Worm (Caenorhabditis elegans) whole organism, L1 larva: ENCODE data around the gene dsb-2.

ENCODE experiments used
- aha-1 ChIP-seq: fragments of 150-350 bp; optimal IDR thresholded peaks from 2 replicates; lab custom pipeline; 2014; ENCODE audit warnings: missing biosample characterization, missing genetic modification characterization
- dpl-1 ChIP-seq, 3 experiments: fragments of 150-350 bp in 2 of 3; sonication (generic microtip) in 1 of 3; optimal IDR thresholded peaks; 2 replicates each; lab custom pipeline; 2014 to 2017; ENCODE audit warnings: missing biosample characterization in 3 of 3, missing genetic modification characterization in 3 of 3, missing genetic modification reagents in 3 of 3
- jun-1 ChIP-seq: fragments of 150-350 bp; optimal IDR thresholded peaks from 2 replicates; lab custom pipeline; 2014; ENCODE audit warnings: missing biosample characterization, missing genetic modification reagents, missing genetic modification characterization
- lin-39 ChIP-seq: fragments of 150-350 bp; optimal IDR thresholded peaks from 2 replicates; lab custom pipeline; 2014; ENCODE audit warnings: missing biosample characterization, missing genetic modification reagents, missing genetic modification characterization
- lir-3 ChIP-seq: sonication (generic microtip); optimal IDR thresholded peaks from 2 replicates; lab custom pipeline; 2016; ENCODE audit warnings: mild to moderate bottlenecking, missing genetic modification characterization, moderate library complexity, missing compliant biosample characterization; ENCODE audit not compliant: poor library complexity
- lsy-2 ChIP-seq, 2 experiments: fragments of 150-350 bp; optimal IDR thresholded peaks; 2 replicates each; lab custom pipeline; 2014; ENCODE audit warnings: missing biosample characterization in 2 of 2, missing genetic modification characterization in 2 of 2
- nhr-11 ChIP-seq: fragments of 150-350 bp; optimal IDR thresholded peaks from 2 replicates; lab custom pipeline; 2014; ENCODE audit warnings: missing biosample characterization, missing genetic modification characterization
- nhr-85 ChIP-seq: sonication (generic microtip); peaks from one replicate; lab custom pipeline; 2016; ENCODE audit warnings: missing genetic modification characterization, inconsistent platforms, missing compliant biosample characterization
- pqm-1 ChIP-seq: sonication (generic microtip); optimal IDR thresholded peaks from 3 replicates; lab custom pipeline; 2017; ENCODE audit warnings: missing biosample characterization, missing genetic modification characterization
- swsn-7 ChIP-seq: sonication (generic microtip); optimal IDR thresholded peaks from 2 replicates; lab custom pipeline; 2016; ENCODE audit warnings: missing genetic modification characterization, missing compliant biosample characterization
- unc-130 ChIP-seq: fragments of 150-350 bp; optimal IDR thresholded peaks from 2 replicates; lab custom pipeline; 2017; ENCODE audit warnings: missing biosample characterization, missing genetic modification characterization, inconsistent platforms

DNA sequence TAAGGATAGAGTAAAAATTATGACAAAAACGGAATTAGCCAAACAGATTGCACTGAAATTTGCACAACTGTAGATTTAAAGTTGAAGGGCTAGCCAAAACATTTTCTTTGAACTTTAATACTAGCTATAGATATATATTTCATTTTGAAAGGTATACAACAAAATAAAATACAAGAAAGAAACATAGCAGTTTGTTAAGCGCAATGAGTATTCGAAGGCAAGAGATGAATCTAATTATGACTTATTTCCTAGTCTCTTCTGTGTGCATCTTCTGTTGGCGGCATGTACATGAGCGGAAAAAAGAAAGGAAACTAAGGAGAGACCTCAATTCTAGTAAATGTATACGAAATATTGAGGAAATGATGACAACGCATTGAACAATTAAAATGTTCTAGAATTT, 21.2 kb downstream of the dsb-2 start:
- TF ChIP-seq jun-1 (tag; lab: Kevin White, UChicago) (no peak), aha-1 (tag; lab: Kevin White, UChicago) (no peak), lin-39 (tag; lab: Kevin White, UChicago) (no peak), unc-130 (tag; lab: Kevin White, UChicago) (no peak), swsn-7 (tag; lab: Kevin White, UChicago) (no peak), dpl-1 (GFP tag; optimal IDR thresholded peaks at IDR 0.05; lab: Kevin White, UChicago) (no peak), lsy-2 (tag; optimal IDR thresholded peaks at IDR 0.05; lab: Kevin White, UChicago) (no peak), lir-3 (tag; lab: Kevin White, UChicago) (no peak), nhr-85 (tag; lab: Kevin White, UChicago) (no peak), pqm-1 (tag; lab: Kevin White, UChicago) (no peak), nhr-11 (tag; lab: Kevin White, UChicago) (no peak)
